Fruit fly (Drosophila melanogaster) whole organism, embryonic: ENCODE results near the gene CG3434.

Source experiments
- ATbp ChIP-seq: fragments of 200-800 bp; sonication (Bioruptor generic); optimal IDR thresholded peaks from 2 replicates; lab custom pipeline; 2017; ENCODE audit warnings: missing biosample characterization, mild to moderate bottlenecking, missing genetic modification characterization, missing genetic modification reagents
- Abd-B ChIP-seq: fragments of 200-800 bp; sonication (Bioruptor generic); optimal IDR thresholded peaks from 2 replicates; lab custom pipeline; 2018; ENCODE audit warnings: missing biosample characterization, mild to moderate bottlenecking, missing genetic modification characterization, moderate library complexity
- BEAF-32 ChIP-seq: fragments of 200-800 bp; sonication (Bioruptor generic); optimal IDR thresholded peaks from 3 replicates; lab custom pipeline; 2017; ENCODE audit warnings: missing biosample characterization, missing genetic modification characterization, mild to moderate bottlenecking, moderate library complexity, missing genetic modification reagents
- CG10209 ChIP-seq: fragments of 200-800 bp; sonication (Bioruptor generic); optimal IDR thresholded peaks from 3 replicates; lab custom pipeline; 2017; ENCODE audit warnings: missing biosample characterization, mild to moderate bottlenecking, missing genetic modification characterization, missing genetic modification reagents
- CG11560 ChIP-seq: fragments of 200-800 bp; sonication (Bioruptor generic); IDR thresholded peaks from 3 replicates; pipeline ENCODE4 v1.3.6; 2022; ENCODE audit warnings: missing biosample characterization, missing genetic modification characterization
- CG15269 ChIP-seq: fragments of 200-800 bp; sonication (Bioruptor generic); optimal IDR thresholded peaks from 2 replicates; lab custom pipeline; 2018; ENCODE audit warnings: missing biosample characterization, mild to moderate bottlenecking, missing genetic modification characterization, moderate library complexity
- CG17912 ChIP-seq: fragments of 200-800 bp; sonication (Bioruptor generic); optimal IDR thresholded peaks from 2 replicates; lab custom pipeline; 2018; ENCODE audit warnings: missing biosample characterization, mild to moderate bottlenecking, missing genetic modification characterization
- CG18011 ChIP-seq: fragments of 200-800 bp; sonication (Bioruptor generic); optimal IDR thresholded peaks from 2 replicates; lab custom pipeline; 2017; ENCODE audit warnings: missing biosample characterization, missing genetic modification characterization, mild to moderate bottlenecking, moderate library complexity, missing genotype
- CG18599 ChIP-seq: fragments of 200-800 bp; sonication (Bioruptor generic); optimal IDR thresholded peaks from 3 replicates; lab custom pipeline; 2017; ENCODE audit warnings: missing biosample characterization, missing genetic modification characterization, mild to moderate bottlenecking, moderate library complexity, missing genetic modification reagents
- CG18764 ChIP-seq: fragments of 200-800 bp; sonication (Bioruptor generic); optimal IDR thresholded peaks from 3 replicates; lab custom pipeline; 2016; ENCODE audit warnings: missing biosample characterization, missing genetic modification characterization
- CG2678 ChIP-seq: fragments of 200-800 bp; sonication (Bioruptor generic); optimal IDR thresholded peaks from 3 replicates; lab custom pipeline; 2019; ENCODE audit warnings: missing biosample characterization, mild to moderate bottlenecking, missing genetic modification characterization, moderate library complexity
- CG2875 ChIP-seq: fragments of 200-800 bp; sonication (Bioruptor generic); optimal IDR thresholded peaks from 2 replicates; lab custom pipeline; 2017; ENCODE audit warnings: missing biosample characterization, mild to moderate bottlenecking, missing genetic modification characterization, missing genetic modification reagents
- CG30403 ChIP-seq: fragments of 200-800 bp; sonication (Bioruptor generic); optimal IDR thresholded peaks from 3 replicates; lab custom pipeline; 2016; ENCODE audit warnings: missing biosample characterization, missing genetic modification characterization
- CG33213 ChIP-seq: fragments of 200-800 bp; sonication (Bioruptor generic); optimal IDR thresholded peaks from 3 replicates; lab custom pipeline; 2016; ENCODE audit warnings: missing biosample characterization, missing genetic modification characterization
- CG3407 ChIP-seq: fragments of 200-800 bp; sonication (Bioruptor generic); optimal IDR thresholded peaks from 2 replicates; lab custom pipeline; 2018; ENCODE audit warnings: missing biosample characterization, mild to moderate bottlenecking, missing genetic modification characterization
- CG4360 ChIP-seq: fragments of 200-800 bp; sonication (Bioruptor generic); IDR thresholded peaks from 2 replicates; pipeline ENCODE4 v1.3.6; 2022; ENCODE audit warnings: missing biosample characterization, missing genetic modification characterization
- CG6689 ChIP-seq: fragments of 200-800 bp; sonication (Bioruptor generic); IDR thresholded peaks from 2 replicates; pipeline ENCODE4 v1.3.6; 2022; ENCODE audit warnings: missing biosample characterization, missing genetic modification characterization
- CG8290 ChIP-seq, 3 experiments: fragments of 200-800 bp; sonication (Bioruptor generic); optimal IDR thresholded peaks; 2 replicates each; lab custom pipeline; 2016 to 2019; ENCODE audit warnings: missing biosample characterization in 3 of 3, missing genetic modification characterization in 3 of 3, mild to moderate bottlenecking in 2 of 3, moderate library complexity in 1 of 3
- CHES-1-like ChIP-seq: fragments of 200-800 bp; sonication (Bioruptor generic); optimal IDR thresholded peaks from 2 replicates; lab custom pipeline; 2016; ENCODE audit warnings: missing biosample characterization, missing genetic modification characterization
- Drgx ChIP-seq: fragments of 200-800 bp; sonication (Bioruptor generic); IDR thresholded peaks from 2 replicates; pipeline ENCODE4 v1.3.6; 2022; ENCODE audit warnings: missing biosample characterization, missing genetic modification characterization
- Elba2 ChIP-seq: fragments of 200-800 bp; sonication (Bioruptor generic); optimal IDR thresholded peaks from 3 replicates; lab custom pipeline; 2016; ENCODE audit warnings: missing biosample characterization, missing genetic modification characterization
- Gsc ChIP-seq: fragments of 200-800 bp; sonication (Bioruptor generic); IDR thresholded peaks from 2 replicates; pipeline ENCODE4 v1.3.6; 2022; ENCODE audit warnings: missing biosample characterization, missing genetic modification characterization
- Hr3 ChIP-seq: fragments of 200-800 bp; sonication (Bioruptor generic); optimal IDR thresholded peaks from 3 replicates; lab custom pipeline; 2016; ENCODE audit warnings: missing biosample characterization, missing genetic modification characterization
- Lhr ChIP-seq: fragments of 200-800 bp; sonication (Bioruptor generic); optimal IDR thresholded peaks from 3 replicates; lab custom pipeline; 2017; ENCODE audit warnings: mild to moderate bottlenecking, missing biosample characterization, missing genetic modification reagents, missing genetic modification characterization
- Oli ChIP-seq: fragments of 200-800 bp; sonication (Bioruptor generic); optimal IDR thresholded peaks from 2 replicates; lab custom pipeline; 2018; ENCODE audit warnings: missing biosample characterization, mild to moderate bottlenecking, missing genetic modification characterization, moderate library complexity
- Scr ChIP-seq: fragments of 200-800 bp; sonication (Bioruptor generic); IDR thresholded peaks from 2 replicates; pipeline ENCODE4 v1.3.6; 2022; ENCODE audit warnings: missing biosample characterization, missing genetic modification characterization; ENCODE audit not compliant: partially characterized antibody
- Sry-δ ChIP-seq: fragments of 200-800 bp; sonication (Bioruptor generic); optimal IDR thresholded peaks from 2 replicates; lab custom pipeline; 2016; ENCODE audit warnings: missing biosample characterization, missing genetic modification characterization
- Trl ChIP-seq, 3 experiments: fragments of >200 bp in 2 of 3; fragments of 200-800 bp in 1 of 3; sonication (Bioruptor generic) in 1 of 3; optimal IDR thresholded peaks; 2 replicates in 1 of 3; 3 replicates in 2 of 3; lab custom pipeline; 2016 to 2017; ENCODE audit warnings: missing biosample characterization in 1 of 3, missing genetic modification characterization in 1 of 3
- abd-A ChIP-seq: fragments of 200-800 bp; sonication (Bioruptor generic); optimal IDR thresholded peaks from 3 replicates; lab custom pipeline; 2019; ENCODE audit warnings: missing biosample characterization, mild to moderate bottlenecking, missing genetic modification characterization, moderate library complexity
- amos ChIP-seq: fragments of 200-800 bp; sonication (Bioruptor generic); IDR thresholded peaks from 2 replicates; pipeline ENCODE4 v1.3.6; 2022; ENCODE audit warnings: missing biosample characterization, missing genetic modification characterization; ENCODE audit not compliant: partially characterized antibody
- bbx ChIP-seq: fragments of 200-800 bp; sonication (Bioruptor generic); IDR thresholded peaks from 2 replicates; pipeline ENCODE4 v1.3.6; 2022; ENCODE audit warnings: missing biosample characterization, missing genetic modification characterization; ENCODE audit not compliant: partially characterized antibody
- bigmax ChIP-seq: fragments of 200-800 bp; sonication (Bioruptor generic); optimal IDR thresholded peaks from 2 replicates; lab custom pipeline; 2018; ENCODE audit warnings: missing biosample characterization, mild to moderate bottlenecking, missing genetic modification characterization
- bsh ChIP-seq, 2 experiments: fragments of 200-800 bp; sonication (Bioruptor generic); optimal IDR thresholded peaks; 2 replicates each; lab custom pipeline; 2017 to 2018; ENCODE audit warnings: mild to moderate bottlenecking in 2 of 2, missing biosample characterization in 2 of 2, missing genetic modification characterization in 2 of 2, moderate library complexity in 1 of 2
- cwo ChIP-seq: fragments of 200-800 bp; sonication (Bioruptor generic); optimal IDR thresholded peaks from 3 replicates; lab custom pipeline; 2017; ENCODE audit warnings: missing biosample characterization, missing genetic modification characterization, mild to moderate bottlenecking, moderate library complexity, missing genetic modification reagents
- en ChIP-seq: fragments of 200-800 bp; sonication (Bioruptor generic); optimal IDR thresholded peaks from 2 replicates; lab custom pipeline; 2016; ENCODE audit warnings: missing biosample characterization, missing genetic modification characterization
- esg ChIP-seq: fragments of 200-800 bp; sonication (Bioruptor generic); conservative IDR thresholded peaks from 2 replicates; pipeline ENCODE4 v1.3.6; 2022; ENCODE audit warnings: missing biosample characterization, missing genetic modification characterization
- fd102C ChIP-seq: fragments of 200-800 bp; sonication (Bioruptor generic); optimal IDR thresholded peaks from 2 replicates; lab custom pipeline; 2018; ENCODE audit warnings: missing biosample characterization, mild to moderate bottlenecking, missing genetic modification characterization, moderate library complexity
- fd64A ChIP-seq: fragments of 200-800 bp; sonication (Bioruptor generic); optimal IDR thresholded peaks from 3 replicates; lab custom pipeline; 2018; ENCODE audit warnings: missing biosample characterization, mild to moderate bottlenecking, missing genetic modification characterization
- gcm2 ChIP-seq: fragments of 200-800 bp; sonication (Bioruptor generic); optimal IDR thresholded peaks from 2 replicates; lab custom pipeline; 2016; ENCODE audit warnings: missing biosample characterization, missing genetic modification characterization
- ind ChIP-seq: fragments of 200-800 bp; sonication (Bioruptor generic); optimal IDR thresholded peaks from 3 replicates; lab custom pipeline; 2016; ENCODE audit warnings: missing biosample characterization, missing genetic modification characterization
- maf-S ChIP-seq: fragments of 200-800 bp; sonication (Bioruptor generic); optimal IDR thresholded peaks from 2 replicates; lab custom pipeline; 2016; ENCODE audit warnings: missing biosample characterization, missing genetic modification characterization
- nerfin-2 ChIP-seq: fragments of 200-800 bp; sonication (Bioruptor generic); IDR thresholded peaks from 2 replicates; pipeline ENCODE4 v1.3.6; 2022; ENCODE audit warnings: missing biosample characterization, missing genetic modification characterization; ENCODE audit not compliant: partially characterized antibody
- nom ChIP-seq: fragments of 200-800 bp; sonication (Bioruptor generic); optimal IDR thresholded peaks from 2 replicates; lab custom pipeline; 2017; ENCODE audit warnings: missing biosample characterization, missing genetic modification characterization, mild to moderate bottlenecking, moderate library complexity, missing genetic modification reagents
- pho ChIP-seq: fragments of 200-800 bp; sonication (Bioruptor generic); optimal IDR thresholded peaks from 2 replicates; lab custom pipeline; 2016; ENCODE audit warnings: missing biosample characterization, missing genetic modification characterization
- ranshi ChIP-seq: fragments of 200-800 bp; sonication (Bioruptor generic); IDR thresholded peaks from 2 replicates; pipeline ENCODE4 v1.3.6; 2022; ENCODE audit warnings: missing biosample characterization, missing genetic modification characterization
- run ChIP-seq: fragments of 200-800 bp; sonication (Bioruptor generic); optimal IDR thresholded peaks from 3 replicates; lab custom pipeline; 2018; ENCODE audit warnings: missing biosample characterization, mild to moderate bottlenecking, missing genetic modification characterization
- tin ChIP-seq: fragments of 200-800 bp; sonication (Bioruptor generic); optimal IDR thresholded peaks from 3 replicates; lab custom pipeline; 2016; ENCODE audit warnings: missing biosample characterization, missing genetic modification characterization
- tll ChIP-seq, 2 experiments: fragments of 200-800 bp in 1 of 2; fragments of >200 bp in 1 of 2; sonication (Bioruptor generic) in 1 of 2; optimal IDR thresholded peaks; 2 replicates each; lab custom pipeline; 2017 to 2019; ENCODE audit warnings: missing biosample characterization in 2 of 2, missing genetic modification characterization in 2 of 2, mild to moderate bottlenecking in 1 of 2, moderate library complexity in 1 of 2
- ttk ChIP-seq: fragments of 200-800 bp; sonication (Bioruptor generic); IDR thresholded peaks from 2 replicates; pipeline ENCODE4 v2.1.2; 2022; ENCODE audit warnings: missing biosample characterization, missing genetic modification characterization

The CG3434 gene

dm6 chr3L:9467763-9468206 is 7.2 kb upstream of the CG3434 start:
- TF ChIP-seq CG18011 (GFP tag; lab: Kevin White, UChicago) (no peak), tll (GFP tag; optimal IDR thresholded peaks at IDR 0.05; lab: Kevin White, UChicago) (peak in 1 of 2 experiments; percentile 95), CG18764 (GFP tag; lab: Kevin White, UChicago) (no peak), Sry-δ (GFP tag; lab: Kevin White, UChicago) (no peak), CG11560 (tag; lab: Robert Waterston, UW) (no peak), nerfin-2 (GFP tag; lab: Robert Waterston, UW) (no peak), Lhr (GFP tag; lab: Kevin White, UChicago) (no peak), ind (GFP tag; lab: Kevin White, UChicago) (no peak), ATbp (GFP tag; lab: Kevin White, UChicago) (peak; percentile 2), ranshi (GFP tag; lab: Robert Waterston, UW) (no peak), tin (no peak), CG18599 (GFP tag; lab: Kevin White, UChicago) (no peak), maf-S (no peak), Abd-B (no peak), CG2678 (tag; lab: Kevin White, UChicago) (no peak), Elba2 (GFP tag; lab: Kevin White, UChicago) (peak; percentile 73), BEAF-32 (GFP tag; lab: Kevin White, UChicago) (no peak), Hr3 (GFP tag; lab: Kevin White, UChicago) (no peak), CHES-1-like (GFP tag; lab: Kevin White, UChicago) (no peak), CG2875 (GFP tag; lab: Kevin White, UChicago) (no peak), amos (GFP tag; lab: Robert Waterston, UW) (no peak), cwo (GFP tag; lab: Kevin White, UChicago) (no peak), Oli (tag; lab: Kevin White, UChicago) (no peak), Drgx (peak; percentile 68), Gsc (GFP tag; lab: Robert Waterston, UW) (no peak), CG30403 (GFP tag; lab: Kevin White, UChicago) (no peak), CG4360 (GFP tag; lab: Robert Waterston, UW) (peak; percentile 88), Scr (GFP tag; lab: Robert Waterston, UW) (no peak), ttk (no peak), CG6689 (GFP tag; lab: Robert Waterston, UW) (no peak), Trl (optimal IDR thresholded peaks at IDR 0.05; lab: Kevin White, UChicago) (no peak), Trl (GFP tag; optimal IDR thresholded peaks at IDR 0.05; lab: Kevin White, UChicago) (no peak), CG15269 (tag; lab: Kevin White, UChicago) (no peak), bigmax (GFP tag; lab: Kevin White, UChicago) (no peak), esg (GFP tag; lab: Robert Waterston, UW) (no peak), CG8290 (GFP tag; optimal IDR thresholded peaks at IDR 0.05; lab: Kevin White, UChicago) (no peak), CG8290 (tag; optimal IDR thresholded peaks at IDR 0.05; lab: Kevin White, UChicago) (no peak), abd-A (peak; percentile 53), CG10209 (GFP tag; lab: Kevin White, UChicago) (no peak), bsh (GFP tag; optimal IDR thresholded peaks at IDR 0.05; lab: Kevin White, UChicago) (peak in 1 of 2 experiments; percentile 59), bbx (GFP tag; lab: Robert Waterston, UW) (no peak), CG3407 (GFP tag; lab: Kevin White, UChicago) (no peak), gcm2 (GFP tag; lab: Kevin White, UChicago) (no peak), fd102C (GFP tag; lab: Kevin White, UChicago) (peak; percentile 62), nom (GFP tag; lab: Kevin White, UChicago) (peak; percentile 87), CG33213 (GFP tag; lab: Kevin White, UChicago) (no peak), pho (GFP tag; lab: Kevin White, UChicago) (no peak), en (GFP tag; lab: Kevin White, UChicago) (no peak), CG17912 (no peak), fd64A (GFP tag; lab: Kevin White, UChicago) (peak; percentile 7), run (tag; lab: Kevin White, UChicago) (no peak)
